Worm (Caenorhabditis elegans) whole organism, early embryonic: Measurements from ENCODE around the gene pbo-6.

Experiments
- B0310.2 ChIP-seq: sonication (generic microtip); optimal IDR thresholded peaks from 2 replicates; lab custom pipeline; 2016; ENCODE audit warnings: mild to moderate bottlenecking, missing genetic modification characterization, missing compliant biosample characterization
- F13C5.2 ChIP-seq: sonication (generic microtip); optimal IDR thresholded peaks from 2 replicates; lab custom pipeline; 2017; ENCODE audit warnings: mild to moderate bottlenecking, missing genetic modification characterization, inconsistent platforms, missing compliant biosample characterization
- ama-1 ChIP-seq: fragments of 150-350 bp; optimal IDR thresholded peaks from 2 replicates; lab custom pipeline; 2014
- ceh-36 ChIP-seq: sonication (generic microtip); optimal IDR thresholded peaks from 2 replicates; lab custom pipeline; 2016; ENCODE audit warnings: missing genetic modification characterization, inconsistent platforms, missing compliant biosample characterization
- hmbx-1 ChIP-seq: sonication (generic microtip); optimal IDR thresholded peaks from 2 replicates; lab custom pipeline; 2016; ENCODE audit warnings: mild to moderate bottlenecking, missing genetic modification characterization, missing compliant biosample characterization
- hmg-4 ChIP-seq: fragments of 200-800 bp; sonication (Bioruptor generic); optimal IDR thresholded peaks from 2 replicates; lab custom pipeline; 2018; ENCODE audit warnings: mild to moderate bottlenecking, missing genetic modification characterization, missing compliant biosample characterization
- scrt-1 ChIP-seq: fragments of 200-800 bp; sonication (Bioruptor generic); IDR thresholded peaks from 2 replicates; pipeline ENCODE4 v1.3.6; 2022; ENCODE audit warnings: missing genetic modification characterization, missing compliant biosample characterization

ce11 chrX:17426712-17427111 is 2.1 kb upstream of the pbo-6 start:
- TF ChIP-seq hmbx-1 (tag; lab: Kevin White, UChicago) = no peak
- no peak for TF ChIP-seq ama-1
- TF ChIP-seq hmg-4 (GFP tag; lab: Kevin White, UChicago) = no peak
- TF ChIP-seq B0310.2 (tag; lab: Kevin White, UChicago) = no peak
- no peak for TF ChIP-seq ceh-36 (tag; lab: Kevin White, UChicago)
- no peak for TF ChIP-seq F13C5.2 (tag; lab: Kevin White, UChicago)
- no peak for TF ChIP-seq scrt-1 (GFP tag; lab: Robert Waterston, UW)
